Worm (Caenorhabditis elegans): ENCODE results near the gene T16G1.4.

DNA sequence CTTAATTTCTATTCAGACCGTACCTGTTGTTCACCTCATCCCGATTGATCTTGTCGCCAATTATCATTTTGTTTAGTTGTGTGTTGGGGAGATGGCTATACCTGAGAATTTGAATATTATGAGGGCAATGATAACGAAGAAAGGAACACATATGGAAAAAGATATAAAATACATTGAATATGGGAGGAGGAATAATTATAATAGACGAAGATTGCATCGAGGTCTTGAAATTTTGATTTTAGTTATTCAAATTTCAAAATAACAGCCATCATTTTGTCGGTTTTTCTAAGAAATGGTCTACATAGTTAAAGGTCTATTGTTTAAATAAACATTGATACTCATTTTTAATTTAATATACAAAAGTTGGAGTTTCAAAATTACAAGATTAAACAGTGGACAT is 45.4 kb upstream of the T16G1.4 start, which contains the start of gene shw-3:
- TF ChIP-seq zag-1 (tag; optimal IDR thresholded peaks at IDR 0.05) (no peak), nhr-77 (tag; optimal IDR thresholded peaks at IDR 0.05) (no peak), nhr-11 (tag; optimal IDR thresholded peaks at IDR 0.05) (no peak), nhr-85 (tag) (no peak), egl-27 (tag; optimal IDR thresholded peaks at IDR 0.05) (no peak), snpc-4 (tag; optimal IDR thresholded peaks at IDR 0.05) (no peak), pag-3 (tag; optimal IDR thresholded peaks at IDR 0.05; ENCODE audit: borderline replicate concordance, insufficient read depth) (no peak), mep-1 (tag; optimal IDR thresholded peaks at IDR 0.05) (no peak), blmp-1 (tag; optimal IDR thresholded peaks at IDR 0.05) (no peak), nhr-90 (tag; optimal IDR thresholded peaks at IDR 0.05; ENCODE audit: poor library complexity) (no peak)
